Fruit fly (Drosophila melanogaster) whole organism, adult: ENCODE measurements around the gene CG14053.
A peak's percentile ranks its signal among the peaks of the same experiment; 100 is the strongest.

Experiments
- CG11617 ChIP-seq: fragments of 200-800 bp; sonication (Bioruptor generic); optimal IDR thresholded peaks from 2 replicates; lab custom pipeline; 2017; ENCODE audit warnings: mild to moderate bottlenecking, missing biosample characterization, missing genetic modification reagents, missing genetic modification characterization
- CG12768 ChIP-seq: fragments of 200-800 bp; sonication (Bioruptor generic); optimal IDR thresholded peaks from 2 replicates; lab custom pipeline; 2017; ENCODE audit warnings: missing biosample characterization, missing genetic modification characterization, mild to moderate bottlenecking, moderate library complexity, missing genetic modification reagents
- CG14711 ChIP-seq: fragments of 200-800 bp; sonication (Bioruptor generic); optimal IDR thresholded peaks from 2 replicates; lab custom pipeline; 2018; ENCODE audit warnings: missing biosample characterization, mild to moderate bottlenecking, missing genetic modification characterization, moderate library complexity
- CG1620 ChIP-seq: fragments of 200-800 bp; sonication (Bioruptor generic); optimal IDR thresholded peaks from 2 replicates; lab custom pipeline; 2016; ENCODE audit warnings: missing biosample characterization, missing genetic modification characterization
- CG33017 ChIP-seq: fragments of 200-800 bp; sonication (Bioruptor generic); optimal IDR thresholded peaks from 2 replicates; lab custom pipeline; 2018; ENCODE audit warnings: missing biosample characterization, mild to moderate bottlenecking, missing genetic modification characterization, moderate library complexity
- CG5204 ChIP-seq: fragments of 200-800 bp; sonication (Bioruptor generic); optimal IDR thresholded peaks from 2 replicates; lab custom pipeline; 2016; ENCODE audit warnings: missing biosample characterization, missing genetic modification characterization
- CG7045 ChIP-seq: fragments of 200-800 bp; sonication (Bioruptor generic); optimal IDR thresholded peaks from 2 replicates; lab custom pipeline; 2017; ENCODE audit warnings: missing biosample characterization, mild to moderate bottlenecking, missing genetic modification characterization
- CG7101 ChIP-seq: fragments of 200-800 bp; sonication (Bioruptor generic); optimal IDR thresholded peaks from 2 replicates; lab custom pipeline; 2018; ENCODE audit warnings: missing biosample characterization, mild to moderate bottlenecking, missing genetic modification characterization, moderate library complexity
- Clk ChIP-seq: fragments of 200-800 bp; sonication (Bioruptor generic); optimal IDR thresholded peaks from 2 replicates; lab custom pipeline; 2017; ENCODE audit warnings: missing biosample characterization, missing genetic modification characterization
- Crg-1 ChIP-seq: fragments of 200-800 bp; sonication (Bioruptor generic); optimal IDR thresholded peaks from 2 replicates; lab custom pipeline; 2016; ENCODE audit warnings: missing biosample characterization, missing genetic modification characterization
- Hr96 ChIP-seq: fragments of 200-800 bp; sonication (Bioruptor generic); optimal IDR thresholded peaks from 2 replicates; lab custom pipeline; 2016; ENCODE audit warnings: missing biosample characterization, missing genetic modification characterization
- Mnt ChIP-seq: fragments of 200-800 bp; sonication (Bioruptor generic); optimal IDR thresholded peaks from 2 replicates; lab custom pipeline; 2016; ENCODE audit warnings: missing biosample characterization, mild to moderate bottlenecking, missing genetic modification characterization
- bab1 ChIP-seq: fragments of 200-800 bp; sonication (Bioruptor generic); optimal IDR thresholded peaks from 3 replicates; lab custom pipeline; 2019; ENCODE audit warnings: missing biosample characterization, mild to moderate bottlenecking, missing genetic modification characterization, moderate library complexity
- cic ChIP-seq: fragments of 200-800 bp; sonication (Bioruptor generic); optimal IDR thresholded peaks from 2 replicates; lab custom pipeline; 2017; ENCODE audit warnings: missing biosample characterization, mild to moderate bottlenecking, missing genetic modification characterization, moderate library complexity
- cnc ChIP-seq, 2 experiments: fragments of >200 bp; optimal IDR thresholded peaks; 2 replicates each; lab custom pipeline; 2017
- kay ChIP-seq: fragments of 200-800 bp; sonication (Bioruptor generic); peaks from one replicate; lab custom pipeline; 2016; ENCODE audit warnings: missing biosample characterization, missing genetic modification characterization, borderline replicate concordance
- ovo ChIP-seq: fragments of 200-800 bp; sonication (Bioruptor generic); optimal IDR thresholded peaks from 2 replicates; lab custom pipeline; 2016; ENCODE audit warnings: missing biosample characterization, missing genetic modification characterization
- pad ChIP-seq: fragments of 200-800 bp; sonication (Bioruptor generic); optimal IDR thresholded peaks from 3 replicates; lab custom pipeline; 2017; ENCODE audit warnings: missing biosample characterization, missing genetic modification characterization, mild to moderate bottlenecking, moderate library complexity, missing genetic modification reagents
- tj ChIP-seq: fragments of 200-800 bp; sonication (Bioruptor generic); optimal IDR thresholded peaks from 3 replicates; lab custom pipeline; 2017; ENCODE audit warnings: missing biosample characterization, mild to moderate bottlenecking, missing genetic modification characterization, moderate library complexity
- toe ChIP-seq: fragments of 200-800 bp; sonication (Bioruptor generic); optimal IDR thresholded peaks from 2 replicates; lab custom pipeline; 2016; ENCODE audit warnings: missing biosample characterization, missing genetic modification characterization

CG14053 gene

DNA sequence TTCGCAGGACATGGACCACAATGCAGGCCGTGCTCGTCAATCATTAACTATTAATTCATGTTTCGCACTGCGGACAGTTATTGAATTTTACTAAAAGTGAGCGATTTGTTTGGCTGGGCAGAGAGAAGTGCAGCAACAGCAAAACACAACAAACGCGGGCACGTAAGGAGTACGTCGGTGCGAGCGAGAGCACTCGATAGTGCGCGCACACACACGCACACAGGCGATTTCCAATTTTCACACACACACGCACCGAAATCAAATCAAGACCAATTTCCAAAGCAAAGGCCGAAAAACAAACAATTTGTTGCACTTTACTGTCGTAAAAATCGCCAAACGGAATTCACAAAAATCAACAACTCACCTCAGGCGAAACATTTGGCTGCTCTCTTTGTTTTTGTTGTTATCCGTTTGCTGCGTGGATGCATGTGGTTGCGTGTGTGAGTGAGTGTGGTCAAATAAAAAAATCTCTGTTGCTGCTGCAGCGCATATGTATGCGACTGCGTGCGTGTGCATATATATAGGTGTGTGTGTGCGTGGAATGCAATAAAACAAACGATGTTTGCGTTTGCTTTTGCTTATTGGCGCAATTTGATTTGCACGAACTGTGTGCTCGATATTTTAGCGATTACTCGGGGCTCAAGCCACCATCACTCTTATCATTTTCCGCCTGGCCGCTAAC, 35.6 kb downstream of the CG14053 start:
- TF ChIP-seq CG33017 (no peak), tj (GFP tag; lab: Kevin White, UChicago) (peak; percentile 86), kay (GFP tag; lab: Kevin White, UChicago) (no peak), pad (GFP tag; lab: Kevin White, UChicago) (peak; percentile 25), ovo (no peak), Mnt (peak; percentile 31)

DNA sequence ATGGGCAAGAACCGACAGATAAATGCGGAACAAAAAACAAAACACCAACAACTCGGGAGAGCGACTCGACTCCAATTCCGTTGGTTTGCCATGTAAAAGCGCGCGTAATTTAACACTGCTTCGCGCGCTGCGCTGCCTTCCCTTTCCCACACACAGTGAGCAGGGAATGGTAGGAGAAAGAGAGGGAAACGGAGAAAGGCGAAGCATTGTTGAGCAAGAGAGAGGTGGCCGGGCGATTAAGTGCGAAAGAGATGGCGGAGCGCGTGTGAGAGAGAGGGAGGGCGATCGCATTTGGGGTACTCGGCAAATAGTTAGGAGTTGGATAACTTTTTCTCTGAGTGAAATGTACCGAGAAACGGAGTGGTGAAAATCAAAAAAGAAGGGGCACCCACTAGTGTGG, 37.8 kb downstream of the CG14053 start:
- TF ChIP-seq CG11617 = no peak
- no peak for TF ChIP-seq toe
- peak; percentile 14 for TF ChIP-seq Mnt
- no peak for TF ChIP-seq bab1 (GFP tag; lab: Kevin White, UChicago)
- no peak for TF ChIP-seq CG7045 (GFP tag; lab: Kevin White, UChicago)
- TF ChIP-seq cnc (optimal IDR thresholded peaks at IDR 0.05; lab: Kevin White, UChicago) = no peak
- peak; percentile 91 for TF ChIP-seq pad (GFP tag; lab: Kevin White, UChicago)
- peak; percentile 4 for TF ChIP-seq CG7101
- no peak for TF ChIP-seq CG12768 (GFP tag; lab: Kevin White, UChicago)
- TF ChIP-seq CG1620 (GFP tag; lab: Kevin White, UChicago) = no peak
- no peak for TF ChIP-seq CG14711 (tag; lab: Kevin White, UChicago)
- no peak for TF ChIP-seq CG5204 (GFP tag; lab: Kevin White, UChicago)
- peak; percentile 62 for TF ChIP-seq tj (GFP tag; lab: Kevin White, UChicago)

DNA sequence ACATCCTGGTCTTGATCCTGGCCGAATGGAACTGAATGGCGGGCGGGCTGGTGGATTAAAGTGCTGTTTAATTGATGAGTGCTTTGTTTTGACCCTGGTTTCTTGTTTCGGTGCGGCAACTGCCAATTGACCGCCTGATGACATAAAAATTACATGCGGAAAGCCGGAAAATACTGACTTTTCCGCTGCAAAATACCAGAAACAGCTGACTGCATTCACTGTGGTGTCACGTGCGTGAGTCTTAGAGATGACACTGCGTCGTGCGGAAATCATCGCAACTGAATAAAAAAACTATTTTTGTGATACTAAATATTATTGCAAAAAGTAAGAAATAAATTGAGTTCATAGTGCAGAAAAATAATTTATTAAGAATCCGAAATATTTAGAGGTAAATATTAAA, 44.2 kb downstream of the CG14053 start, which contains the start of gene bcn92:
Gene bcn92 (minus strand): TSS at position 170 of the 400 bp plus-strand sequence.
- TF ChIP-seq Crg-1 (GFP tag; lab: Kevin White, UChicago) = peak; percentile 30
- TF ChIP-seq CG33017 = no peak
- peak; percentile 92 for TF ChIP-seq Mnt
- TF ChIP-seq cnc (optimal IDR thresholded peaks at IDR 0.05; lab: Kevin White, UChicago) = no peak
- TF ChIP-seq CG7045 (GFP tag; lab: Kevin White, UChicago) = no peak
- TF ChIP-seq kay (GFP tag; lab: Kevin White, UChicago) = no peak
- peak; percentile 53 for TF ChIP-seq CG14711 (tag; lab: Kevin White, UChicago)
- peak; percentile 57 for TF ChIP-seq bab1 (GFP tag; lab: Kevin White, UChicago)
- no peak for TF ChIP-seq Hr96 (GFP tag; lab: Kevin White, UChicago)
- no peak for TF ChIP-seq CG5204 (GFP tag; lab: Kevin White, UChicago)
- peak; percentile 55 for TF ChIP-seq CG1620 (GFP tag; lab: Kevin White, UChicago)
- peak; percentile 17 for TF ChIP-seq tj (GFP tag; lab: Kevin White, UChicago)
- TF ChIP-seq CG12768 (GFP tag; lab: Kevin White, UChicago) = no peak
- peak; percentile 44 for TF ChIP-seq CG7101
- TF ChIP-seq CG11617 = peak; percentile 48
- no peak for TF ChIP-seq pad (GFP tag; lab: Kevin White, UChicago)
- TF ChIP-seq cic (GFP tag; lab: Kevin White, UChicago) = no peak
- no peak for TF ChIP-seq Clk (GFP tag; lab: Kevin White, UChicago)
- peak; percentile 42 for TF ChIP-seq toe
- TF ChIP-seq ovo = peak; percentile 10

DNA sequence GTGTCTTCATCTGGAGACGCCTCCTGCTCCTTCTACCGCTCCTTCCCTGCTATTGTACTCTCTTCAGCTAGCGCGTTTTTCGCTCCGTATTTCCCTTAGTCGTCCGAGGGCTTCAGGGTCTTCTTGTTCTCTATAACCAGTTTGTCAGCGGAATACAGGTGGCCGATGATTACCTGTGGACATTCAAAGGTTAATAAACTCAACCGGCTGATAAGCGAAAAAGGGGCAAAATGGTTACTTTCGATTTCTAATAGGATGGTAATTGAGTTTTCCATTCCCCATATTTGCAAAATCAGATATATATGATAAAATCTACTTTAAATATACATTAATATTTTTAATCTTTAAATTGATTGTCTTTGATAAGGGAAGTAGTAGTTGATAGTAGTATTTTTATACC, 45.0 kb downstream of the CG14053 start:
- TF ChIP-seq kay (GFP tag; lab: Kevin White, UChicago) (no peak), Clk (GFP tag; lab: Kevin White, UChicago) (no peak)

DNA sequence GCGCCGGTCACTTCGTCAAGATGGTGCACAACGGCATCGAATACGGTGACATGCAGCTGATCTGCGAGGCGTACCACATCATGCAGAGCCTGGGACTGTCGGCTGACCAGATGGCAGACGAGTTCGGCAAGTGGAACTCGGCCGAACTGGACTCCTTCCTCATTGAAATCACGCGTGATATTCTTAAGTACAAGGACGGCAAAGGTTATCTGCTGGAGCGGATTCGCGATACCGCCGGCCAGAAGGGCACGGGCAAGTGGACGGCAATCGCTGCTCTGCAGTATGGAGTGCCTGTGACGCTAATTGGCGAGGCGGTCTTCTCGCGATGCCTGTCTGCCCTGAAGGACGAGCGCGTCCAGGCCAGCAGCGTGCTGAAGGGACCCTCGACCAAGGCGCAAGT, 46.2 kb downstream of the CG14053 start:
- TF ChIP-seq cic (GFP tag; lab: Kevin White, UChicago) (no peak), pad (GFP tag; lab: Kevin White, UChicago) (no peak), Hr96 (GFP tag; lab: Kevin White, UChicago) (no peak), CG12768 (GFP tag; lab: Kevin White, UChicago) (no peak), tj (GFP tag; lab: Kevin White, UChicago) (no peak), kay (GFP tag; lab: Kevin White, UChicago) (no peak), CG11617 (no peak), CG1620 (GFP tag; lab: Kevin White, UChicago) (no peak), CG7101 (no peak), Clk (GFP tag; lab: Kevin White, UChicago) (no peak), ovo (no peak), cnc (optimal IDR thresholded peaks at IDR 0.05; lab: Kevin White, UChicago) (no peak), CG7045 (GFP tag; lab: Kevin White, UChicago) (no peak), Mnt (no peak), bab1 (GFP tag; lab: Kevin White, UChicago) (no peak), toe (no peak), CG5204 (GFP tag; lab: Kevin White, UChicago) (no peak), Crg-1 (GFP tag; lab: Kevin White, UChicago) (no peak), CG33017 (no peak)

DNA sequence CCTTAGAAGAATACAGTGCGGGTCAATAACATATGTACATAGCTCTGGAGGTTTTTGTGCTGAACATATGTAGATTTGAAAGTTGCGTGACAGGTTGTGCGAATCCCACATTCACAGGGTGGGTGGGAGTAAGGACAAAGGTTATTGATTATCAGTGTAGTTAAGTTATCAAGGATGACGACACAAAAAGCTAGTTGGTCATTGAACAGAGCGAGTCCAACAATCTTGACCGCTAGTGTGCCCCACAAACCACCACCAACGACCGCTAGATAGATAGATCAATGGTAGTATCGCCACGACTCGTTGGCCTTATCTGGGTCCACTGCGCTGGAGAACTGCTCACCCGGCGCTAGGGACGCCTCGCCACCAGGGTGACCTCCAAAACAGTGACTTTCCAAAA, 47.1 kb downstream of the CG14053 start:
- TF ChIP-seq CG5204 (GFP tag; lab: Kevin White, UChicago) (no peak), cic (GFP tag; lab: Kevin White, UChicago) (peak; percentile 45)
